Worm (Caenorhabditis elegans) whole organism, young adult: ENCODE data around the gene srh-220.

Experiments used
- C17E4.6 ChIP-seq: fragments of 200-800 bp; sonication (Bioruptor generic); IDR thresholded peaks from 2 replicates; pipeline ENCODE4 v1.3.6; 2022; ENCODE audit warnings: missing genetic modification reagents, missing genetic modification characterization, missing compliant biosample characterization
- F22D6.2 ChIP-seq: sonication (generic microtip); optimal IDR thresholded peaks from 2 replicates; lab custom pipeline; 2016; ENCODE audit warnings: mild to moderate bottlenecking, missing genetic modification characterization, missing compliant biosample characterization
- F39B2.1 ChIP-seq: fragments of 200-800 bp; sonication (Bioruptor generic); IDR thresholded peaks from 2 replicates; pipeline ENCODE4 v1.3.6; 2022; ENCODE audit warnings: missing genetic modification reagents, missing genetic modification characterization, missing compliant biosample characterization
- atf-7 ChIP-seq: sonication (generic microtip); optimal IDR thresholded peaks from 2 replicates; lab custom pipeline; 2017; ENCODE audit warnings: mild to moderate bottlenecking, missing genetic modification characterization, missing compliant biosample characterization
- attf-3 ChIP-seq: fragments of 200-800 bp; sonication (Bioruptor generic); conservative IDR thresholded peaks from 2 replicates; pipeline ENCODE4 v1.3.6; 2022; ENCODE audit warnings: missing genetic modification reagents, missing genetic modification characterization, missing compliant biosample characterization
- ceh-40 ChIP-seq: fragments of 200-800 bp; sonication (Bioruptor generic); IDR thresholded peaks from 2 replicates; pipeline ENCODE4 v1.3.6; 2022; ENCODE audit warnings: missing genetic modification characterization, missing compliant biosample characterization
- lin-40 ChIP-seq: sonication (generic microtip); optimal IDR thresholded peaks from 2 replicates; lab custom pipeline; 2016; ENCODE audit warnings: missing genetic modification characterization, mild to moderate bottlenecking, missing compliant biosample characterization, missing genotype, missing genetic modification reagents
- lir-1 ChIP-seq: fragments of 200-800 bp; sonication (Bioruptor generic); conservative IDR thresholded peaks from 2 replicates; pipeline ENCODE4 v1.3.6; 2022; ENCODE audit warnings: missing genetic modification reagents, missing genetic modification characterization, missing compliant biosample characterization
- lsl-1 ChIP-seq: fragments of 200-800 bp; sonication (Bioruptor generic); optimal IDR thresholded peaks from 2 replicates; lab custom pipeline; 2018; ENCODE audit warnings: mild to moderate bottlenecking, missing genetic modification characterization, moderate library complexity, missing compliant biosample characterization
- mes-4 ChIP-seq: sonication (generic microtip); optimal IDR thresholded peaks from 2 replicates; lab custom pipeline; 2016; ENCODE audit warnings: missing genotype, missing genetic modification characterization, missing compliant biosample characterization
- nfya-1 ChIP-seq: sonication (generic microtip); optimal IDR thresholded peaks from 2 replicates; lab custom pipeline; 2017; ENCODE audit warnings: antibody characterized with exemption, missing compliant biosample characterization, missing genetic modification characterization, borderline replicate concordance; ENCODE audit not compliant: insufficient read depth
- tlf-1 ChIP-seq: fragments of 200-800 bp; sonication (Bioruptor generic); optimal IDR thresholded peaks from 2 replicates; lab custom pipeline; 2018; ENCODE audit warnings: mild to moderate bottlenecking, missing genetic modification characterization, missing compliant biosample characterization
- unc-62 ChIP-seq: fragments of 150-350 bp; optimal IDR thresholded peaks from 2 replicates; lab custom pipeline; 2014; ENCODE audit warnings: missing biosample characterization, missing genetic modification reagents, missing genetic modification characterization

DNA sequence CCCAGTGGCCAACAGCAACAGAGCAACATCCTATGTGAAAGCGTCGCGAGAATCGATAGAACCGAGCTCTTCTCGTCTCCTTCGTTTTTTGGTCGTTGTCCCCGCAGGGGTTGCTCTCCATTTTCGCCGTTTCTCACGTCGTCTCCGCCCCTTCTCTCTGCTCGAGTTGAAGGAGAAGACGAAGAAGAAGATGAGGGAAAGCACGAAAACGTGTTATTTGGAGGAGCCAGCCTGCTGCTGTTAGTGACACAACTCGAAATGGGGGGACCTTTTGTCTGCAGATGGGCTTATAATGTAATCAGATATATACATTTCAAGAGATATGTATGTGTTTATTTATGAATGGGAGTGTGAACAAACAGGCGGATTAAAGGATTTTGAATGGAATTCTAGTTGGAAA, 29.9 kb upstream of the srh-220 start, which contains the start of gene W02C12.2:
- TF ChIP-seq lsl-1 (GFP tag; lab: Kevin White, UChicago) (no peak), lir-1 (GFP tag; lab: Robert Waterston, UW) (no peak), F39B2.1 (GFP tag; lab: Robert Waterston, UW) (no peak), lin-40 (tag; lab: Kevin White, UChicago) (no peak), ceh-40 (GFP tag; lab: Robert Waterston, UW) (no peak), attf-3 (GFP tag; lab: Robert Waterston, UW) (no peak), F22D6.2 (tag; lab: Kevin White, UChicago) (no peak), mes-4 (tag; lab: Kevin White, UChicago) (no peak), atf-7 (tag; lab: Kevin White, UChicago) (no peak), nfya-1 (tag; lab: Kevin White, UChicago) (no peak), tlf-1 (GFP tag; lab: Kevin White, UChicago) (no peak), unc-62 (GFP tag; lab: Kevin White, UChicago) (no peak), C17E4.6 (no peak)
